Fruit fly (Drosophila melanogaster) whole organism, larva: ENCODE results near the gene Mob2.

Experiments
- noc ChIP-seq: fragments of 200-800 bp; sonication (Bioruptor generic); optimal IDR thresholded peaks from 3 replicates; lab custom pipeline; 2019; ENCODE audit warnings: missing biosample characterization, mild to moderate bottlenecking, missing genetic modification characterization, moderate library complexity

The Mob2 gene

DNA sequence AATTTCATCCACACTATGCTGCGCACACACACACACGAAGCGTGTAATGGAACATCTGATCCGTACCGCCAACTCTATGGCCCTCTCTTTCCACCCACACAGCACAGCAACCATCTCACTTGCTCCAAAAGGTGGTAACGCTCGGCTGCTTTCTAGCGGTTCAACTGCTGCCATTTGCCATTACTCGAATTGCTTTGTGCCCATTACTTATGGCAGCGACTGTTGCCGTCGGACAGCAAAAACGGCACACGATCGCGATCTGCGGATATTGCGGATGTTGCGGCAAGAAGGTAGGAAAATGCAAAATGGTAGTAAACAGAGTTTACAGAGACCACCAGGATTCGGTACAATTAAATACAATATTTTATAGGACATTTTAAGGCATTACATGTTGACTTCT, 7.2 kb downstream of the Mob2 start:
- TF ChIP-seq noc (tag; lab: Kevin White, UChicago) = no peak

- no peak for TF ChIP-seq noc (tag; lab: Kevin White, UChicago)
Measured at dm6 chr3L:11554338-11554737, 7.7 kb downstream of the Mob2 start.

DNA sequence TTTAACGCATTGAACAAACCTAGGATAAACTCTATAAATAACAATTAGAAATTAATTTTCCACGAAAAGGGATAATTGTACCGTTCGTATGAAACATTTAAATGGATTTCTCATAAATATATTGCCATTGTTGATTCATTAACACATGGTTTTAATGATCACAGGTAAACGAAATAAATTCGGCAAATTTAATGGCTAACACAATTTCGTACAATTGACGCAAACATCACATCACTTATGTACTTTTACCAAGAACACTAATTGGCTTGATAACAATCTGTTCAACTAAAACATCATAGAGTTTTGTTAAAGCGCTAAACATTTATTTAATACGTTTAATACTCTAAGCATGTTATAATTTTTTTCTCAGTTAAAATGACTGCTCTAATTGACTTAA, 8.4 kb downstream of the Mob2 start:
- no peak for TF ChIP-seq noc (tag; lab: Kevin White, UChicago)

DNA sequence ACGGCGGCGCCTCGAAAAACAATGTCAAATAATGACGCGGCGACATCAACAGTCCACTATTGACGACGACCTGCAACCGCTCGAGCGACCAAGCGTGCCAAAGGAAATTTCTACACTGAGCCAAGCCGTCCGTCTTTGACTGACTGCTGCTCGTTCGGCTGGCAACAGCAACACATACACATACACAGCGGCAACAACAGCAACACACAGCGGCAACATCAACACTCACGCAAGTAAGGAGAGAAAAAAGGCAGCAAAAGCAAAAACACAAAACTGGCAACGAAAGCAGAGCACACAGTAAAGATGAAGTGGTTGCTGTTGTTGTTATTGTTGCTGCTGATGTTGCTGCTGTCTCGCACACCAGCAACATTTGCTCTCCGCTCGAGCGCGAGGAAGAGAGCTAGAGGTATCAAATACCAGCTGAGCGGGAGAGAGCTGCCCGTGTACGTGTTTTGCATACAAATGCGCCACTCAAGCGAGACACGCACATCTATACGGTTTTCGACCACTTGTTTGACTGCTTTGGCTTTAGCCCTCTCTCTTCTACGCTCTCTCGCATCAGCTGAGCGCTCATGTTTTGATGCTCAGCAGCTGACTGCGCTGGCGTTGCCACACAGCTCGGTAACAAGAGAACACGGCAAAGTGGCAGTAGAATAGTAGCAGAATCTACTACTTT, 8.9 kb downstream of the Mob2 start:
- peak; percentile 29 for TF ChIP-seq noc (tag; lab: Kevin White, UChicago)

- no peak for TF ChIP-seq noc (tag; lab: Kevin White, UChicago)
Measured at dm6 chr3L:11551949-11552348, 10.1 kb downstream of the Mob2 start.

DNA sequence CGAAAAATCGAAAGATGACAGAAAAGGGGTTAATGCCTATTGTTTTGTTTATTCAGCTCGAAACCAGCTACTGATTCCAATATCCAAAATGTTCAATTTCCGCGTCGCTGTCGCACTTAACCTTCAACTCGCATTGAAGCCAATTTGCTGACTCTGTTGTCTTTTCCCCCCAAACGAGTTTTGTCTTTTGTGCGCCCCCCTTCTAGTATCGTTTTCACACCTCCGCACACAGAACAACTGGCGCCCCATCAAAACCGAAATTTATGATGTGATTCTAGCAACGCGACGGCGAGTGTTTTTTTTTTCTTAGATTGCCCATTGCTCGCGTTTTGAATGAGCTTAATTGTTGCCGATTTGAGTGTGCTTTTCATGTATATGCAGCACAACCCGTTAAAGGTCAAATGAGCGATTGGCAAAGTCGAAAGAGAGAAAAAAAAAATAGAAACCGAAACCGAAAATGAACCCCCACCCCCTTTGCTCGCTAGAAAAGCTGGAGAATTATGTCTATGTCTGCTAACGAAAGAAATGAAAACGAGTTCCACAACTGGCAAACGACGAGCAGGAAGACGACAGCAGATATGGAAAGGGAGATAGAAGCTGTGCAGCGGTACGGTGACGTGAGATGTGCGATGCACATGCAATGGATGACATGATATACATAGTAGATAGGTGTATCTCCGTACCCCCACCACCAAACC, 11.5 kb downstream of the Mob2 start:
- no peak for TF ChIP-seq noc (tag; lab: Kevin White, UChicago)

DNA sequence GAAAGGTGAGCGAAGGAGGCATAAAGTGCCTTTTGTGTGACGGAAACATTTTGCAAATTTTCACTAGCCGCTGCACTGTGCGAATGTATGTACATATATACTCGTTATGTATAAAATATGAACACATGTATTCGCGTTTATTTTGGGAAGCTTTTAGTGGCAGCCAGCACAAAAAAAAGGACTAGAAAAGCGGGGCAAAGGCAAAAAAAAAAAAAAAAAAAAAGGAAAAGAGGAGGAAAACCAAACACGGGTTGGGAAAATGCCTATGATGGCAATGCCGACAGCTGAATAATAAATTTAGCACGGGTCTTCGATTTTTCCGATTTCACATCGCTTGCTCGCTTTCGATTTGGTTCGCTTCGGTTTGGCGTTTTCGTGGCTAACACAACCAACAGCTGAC, 12.6 kb downstream of the Mob2 start:
- no peak for TF ChIP-seq noc (tag; lab: Kevin White, UChicago)

DNA sequence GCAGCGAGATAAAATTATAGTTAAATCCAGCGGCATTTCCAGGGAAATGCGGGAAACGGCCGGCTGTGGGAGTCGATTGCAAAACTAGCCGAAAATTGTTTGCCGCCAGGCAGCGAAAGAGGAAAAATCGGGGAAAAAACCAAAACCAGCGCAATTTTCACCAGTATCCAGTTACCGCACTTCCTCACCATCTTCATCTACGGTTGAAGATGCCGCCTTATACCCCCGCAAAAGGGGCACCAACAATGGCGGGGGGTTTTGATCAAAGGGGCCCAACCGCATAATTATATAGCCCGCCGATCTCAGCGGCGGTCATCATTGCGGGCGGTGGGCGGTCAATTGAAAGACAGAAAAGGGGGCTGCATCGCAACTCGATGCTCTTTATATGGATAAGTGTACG, 14.0 kb downstream of the Mob2 start:
- TF ChIP-seq noc (tag; lab: Kevin White, UChicago) = no peak

DNA sequence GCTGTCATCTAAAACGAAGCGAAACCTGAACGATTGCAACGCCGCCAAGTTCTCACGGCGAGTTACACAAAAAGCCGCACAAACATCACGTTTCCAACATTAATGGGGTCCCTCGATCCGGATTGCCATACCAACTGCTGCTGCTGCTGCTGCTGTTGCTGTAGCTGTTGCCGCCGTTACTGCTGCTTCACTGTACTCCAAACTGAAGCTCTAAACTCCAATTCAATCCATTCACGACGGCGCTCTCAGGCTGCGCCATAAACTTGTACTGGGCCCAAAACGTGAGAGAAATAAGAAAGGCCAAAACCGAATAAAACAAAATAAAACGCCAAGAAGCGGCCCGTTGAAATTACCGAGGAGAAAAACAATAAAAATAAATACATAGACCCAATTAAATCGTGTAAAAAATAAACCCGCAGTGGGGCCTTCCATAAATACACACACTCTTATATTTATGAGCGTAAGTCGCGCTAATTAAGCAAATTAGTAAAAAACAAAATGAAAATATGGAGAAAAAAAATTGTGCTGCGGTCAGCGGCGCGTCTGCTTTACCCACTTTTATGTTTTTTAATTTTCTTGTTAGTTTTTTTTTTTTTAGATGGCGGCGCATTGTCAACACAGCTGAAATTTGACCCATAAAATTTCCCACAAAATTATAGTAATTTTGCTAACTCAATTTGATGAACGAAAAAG, 14.6 kb downstream of the Mob2 start:
- TF ChIP-seq noc (tag; lab: Kevin White, UChicago) = no peak

- TF ChIP-seq noc (tag; lab: Kevin White, UChicago) = no peak
Measured at dm6 chr3L:11543681-11544299, 18.2 kb downstream of the Mob2 start.

DNA sequence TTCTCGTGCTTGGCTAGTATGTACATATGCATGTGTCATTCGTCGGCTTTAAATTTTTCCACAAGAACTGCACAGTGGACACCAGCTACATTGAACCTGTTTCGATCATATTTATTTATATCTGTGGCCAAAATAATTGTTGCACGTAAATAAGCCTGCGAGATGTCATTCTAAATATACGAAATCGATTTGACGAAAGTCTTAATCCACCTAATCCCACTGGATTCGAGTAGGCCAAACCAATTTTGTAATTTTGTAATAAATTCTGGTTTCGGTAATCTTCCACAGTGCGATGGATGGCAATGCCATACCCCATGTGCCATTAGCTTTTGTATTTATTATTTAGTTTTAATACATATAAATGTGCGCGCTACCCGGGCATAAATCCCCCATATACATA, 19.1 kb downstream of the Mob2 start:
- TF ChIP-seq noc (tag; lab: Kevin White, UChicago) = peak; percentile 50

DNA sequence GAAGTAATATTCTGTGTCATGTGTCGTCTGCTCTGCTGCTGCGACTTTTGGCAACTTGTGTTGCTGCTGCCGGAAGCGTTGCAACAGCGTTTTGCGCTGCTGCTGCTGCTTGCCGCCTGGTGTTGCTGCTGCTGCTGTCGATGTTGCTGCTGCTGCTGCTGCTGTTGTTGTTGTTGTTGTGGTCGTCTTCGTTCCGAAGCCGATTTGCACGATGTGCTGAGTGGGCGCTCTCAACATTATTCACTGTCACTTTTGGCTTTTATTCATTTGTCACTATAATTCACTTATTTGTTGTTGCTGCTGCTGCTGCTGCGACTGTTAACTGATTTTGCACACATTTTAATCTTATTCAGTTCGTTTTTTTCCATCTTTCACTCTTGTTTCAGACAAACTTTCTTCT, 19.6 kb downstream of the Mob2 start:
- TF ChIP-seq noc (tag; lab: Kevin White, UChicago) = no peak

dm6 chr3L:11540330-11540702, 21.7 kb downstream of the Mob2 start:
- no peak for TF ChIP-seq noc (tag; lab: Kevin White, UChicago)

DNA sequence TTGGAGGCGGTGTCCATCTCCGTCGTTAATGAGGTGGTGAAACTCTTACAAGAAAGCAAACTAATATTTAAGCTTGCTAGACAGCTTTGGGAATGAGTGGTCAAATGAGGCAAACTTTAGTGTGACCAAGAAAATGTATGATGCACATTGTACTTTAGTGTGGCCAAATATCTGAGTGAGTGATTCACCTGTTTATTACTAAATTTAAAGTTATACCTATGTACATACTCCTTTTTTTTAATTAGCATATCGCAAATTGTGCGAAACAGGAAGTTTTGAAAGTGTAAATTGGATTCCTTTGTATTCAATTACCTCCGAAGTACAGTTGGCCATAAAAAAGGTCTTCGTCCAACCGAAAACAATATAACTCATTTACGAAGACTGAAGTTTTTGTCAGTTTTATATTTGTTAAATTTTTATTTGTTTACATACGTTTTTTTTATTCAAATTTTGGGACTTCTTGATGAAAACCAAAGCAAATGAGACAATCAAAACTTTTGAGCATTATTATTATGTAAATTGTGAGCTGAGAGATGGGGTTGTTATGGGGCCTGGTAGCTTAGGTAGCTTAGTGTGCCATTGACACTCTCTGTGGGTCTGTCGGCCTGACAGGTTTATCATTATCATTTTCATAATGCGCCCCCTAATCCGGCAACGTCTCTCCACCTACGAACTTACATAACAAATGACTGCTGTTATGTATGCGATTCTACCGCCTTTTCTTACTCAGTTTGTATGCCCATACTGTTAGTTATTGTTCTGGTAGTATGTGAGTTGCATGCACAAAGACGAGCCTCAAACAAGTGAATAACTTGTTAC, 22.3 kb downstream of the Mob2 start:
- TF ChIP-seq noc (tag; lab: Kevin White, UChicago) = no peak

- no peak for TF ChIP-seq noc (tag; lab: Kevin White, UChicago)
Measured at dm6 chr3L:11536767-11537419, 25.1 kb downstream of the Mob2 start.
